Worm (Caenorhabditis elegans) whole organism, L4 larva: ENCODE measurements around the gene Y54F10AR.1.

Experiments
- F37D6.2 ChIP-seq: sonication (generic microtip); optimal IDR thresholded peaks from 2 replicates; lab custom pipeline; 2016; ENCODE audit warnings: mild to moderate bottlenecking, missing genetic modification characterization, missing compliant biosample characterization
- T26A8.4 ChIP-seq: fragments of 200-800 bp; sonication (Bioruptor generic); IDR thresholded peaks from 2 replicates; pipeline ENCODE4 v1.3.6; 2022; ENCODE audit warnings: missing genetic modification characterization, missing compliant biosample characterization
- Y105C5A.15 ChIP-seq: fragments of 200-800 bp; sonication (Bioruptor generic); IDR thresholded peaks from 2 replicates; pipeline ENCODE4 v1.3.6; 2022; ENCODE audit warnings: missing genetic modification characterization, missing compliant biosample characterization
- Y5F2A.4 ChIP-seq: fragments of 200-800 bp; sonication (Bioruptor generic); optimal IDR thresholded peaks from 2 replicates; lab custom pipeline; 2018; ENCODE audit warnings: mild to moderate bottlenecking, missing genetic modification characterization, missing compliant biosample characterization
- aha-1 ChIP-seq: fragments of 150-350 bp; peaks from one replicate; lab custom pipeline; 2014; ENCODE audit warnings: missing biosample characterization, missing genetic modification characterization
- ceh-20 ChIP-seq: fragments of 200-800 bp; sonication (Bioruptor generic); IDR thresholded peaks from 2 replicates; pipeline ENCODE4 v1.3.6; 2022; ENCODE audit warnings: missing genetic modification reagents, missing genetic modification characterization, missing compliant biosample characterization
- ceh-28 ChIP-seq: fragments of 150-350 bp; optimal IDR thresholded peaks from 2 replicates; lab custom pipeline; 2014; ENCODE audit warnings: missing biosample characterization, missing genetic modification reagents, missing genetic modification characterization
- ces-1 ChIP-seq: fragments of 150-350 bp; sonication (generic microtip); optimal IDR thresholded peaks from 4 replicates; lab custom pipeline; 2014; ENCODE audit warnings: missing biosample characterization, missing genetic modification reagents, missing genetic modification characterization
- ctbp-1 ChIP-seq: fragments of 200-800 bp; sonication (Bioruptor generic); IDR thresholded peaks from 2 replicates; pipeline ENCODE4 v1.3.6; 2022; ENCODE audit warnings: missing genetic modification reagents, missing genetic modification characterization, missing compliant biosample characterization
- daf-19 ChIP-seq: fragments of 200-800 bp; sonication (Bioruptor generic); conservative IDR thresholded peaks from 2 replicates; pipeline ENCODE4 v1.3.6; 2022; ENCODE audit warnings: missing genetic modification characterization, missing compliant biosample characterization
- dmd-6 ChIP-seq: fragments of 200-800 bp; sonication (Bioruptor generic); IDR thresholded peaks from 2 replicates; pipeline ENCODE4 v1.3.6; 2022; ENCODE audit warnings: missing genetic modification reagents, missing genetic modification characterization, missing compliant biosample characterization
- dpl-1 ChIP-seq: fragments of 150-350 bp; optimal IDR thresholded peaks from 2 replicates; lab custom pipeline; 2014; ENCODE audit warnings: missing biosample characterization, missing genetic modification reagents, missing genetic modification characterization
- duxl-1 ChIP-seq: sonication (generic microtip); optimal IDR thresholded peaks from 2 replicates; lab custom pipeline; 2016; ENCODE audit warnings: mild to moderate bottlenecking, missing genetic modification characterization, moderate library complexity, missing compliant biosample characterization; ENCODE audit not compliant: poor library complexity
- dve-1 ChIP-seq: sonication (generic microtip); optimal IDR thresholded peaks from 2 replicates; lab custom pipeline; 2017; ENCODE audit warnings: antibody characterized with exemption, mild to moderate bottlenecking, missing genetic modification characterization, missing compliant biosample characterization; ENCODE audit not compliant: insufficient read depth
- fkh-10 ChIP-seq: fragments of 150-350 bp; optimal IDR thresholded peaks from 2 replicates; lab custom pipeline; 2014; ENCODE audit warnings: missing biosample characterization, missing genetic modification reagents, missing genetic modification characterization
- fos-1 ChIP-seq: fragments of 150-350 bp; optimal IDR thresholded peaks from 2 replicates; lab custom pipeline; 2014; ENCODE audit warnings: missing biosample characterization, missing genetic modification characterization
- hif-1 ChIP-seq, 2 experiments: sonication (generic microtip); optimal IDR thresholded peaks; 2 replicates each; lab custom pipeline; 2016 to 2017; ENCODE audit warnings: missing compliant biosample characterization in 2 of 2, missing genetic modification characterization in 2 of 2, missing genetic modification reagents in 2 of 2, missing genotype in 2 of 2, mild to moderate bottlenecking in 1 of 2
- hlh-11 ChIP-seq: fragments of 200-800 bp; sonication (Bioruptor generic); optimal IDR thresholded peaks from 2 replicates; lab custom pipeline; 2018; ENCODE audit warnings: mild to moderate bottlenecking, missing genetic modification characterization, missing compliant biosample characterization
- hlh-30 ChIP-seq: sonication (generic microtip); optimal IDR thresholded peaks from 2 replicates; lab custom pipeline; 2017; ENCODE audit warnings: antibody characterized with exemption, mild to moderate bottlenecking, missing genetic modification characterization, missing compliant biosample characterization; ENCODE audit not compliant: insufficient read depth
- hmg-1.1 ChIP-seq: fragments of 200-800 bp; sonication (Bioruptor generic); IDR thresholded peaks from 2 replicates; pipeline ENCODE4 v1.3.6; 2022; ENCODE audit warnings: missing genetic modification reagents, missing genetic modification characterization, missing compliant biosample characterization
- lin-1 ChIP-seq: fragments of 200-800 bp; sonication (Bioruptor generic); IDR thresholded peaks from 2 replicates; pipeline ENCODE4 v1.3.6; 2022; ENCODE audit warnings: missing genetic modification reagents, missing genetic modification characterization, missing compliant biosample characterization
- lin-13 ChIP-seq: fragments of 150-350 bp; optimal IDR thresholded peaks from 2 replicates; lab custom pipeline; 2014; ENCODE audit warnings: missing biosample characterization, missing genetic modification reagents, missing genetic modification characterization
- lin-15B ChIP-seq: fragments of 150-350 bp; sonication (generic microtip); optimal IDR thresholded peaks from 3 replicates; lab custom pipeline; 2014; ENCODE audit warnings: missing biosample characterization, missing genetic modification characterization
- lin-38 ChIP-seq: fragments of 200-800 bp; sonication (Bioruptor generic); IDR thresholded peaks from 2 replicates; pipeline ENCODE4 v1.3.6; 2022; ENCODE audit warnings: missing genetic modification reagents, missing genetic modification characterization, missing compliant biosample characterization
- lsy-2 ChIP-seq, 2 experiments: fragments of 150-350 bp in 1 of 2; sonication (generic microtip) in 1 of 2; optimal IDR thresholded peaks; 2 replicates each; lab custom pipeline; 2014 to 2017; ENCODE audit warnings: missing biosample characterization in 2 of 2, missing genetic modification characterization in 2 of 2
- mdl-1 ChIP-seq, 2 experiments: fragments of 150-350 bp in 1 of 2; sonication (generic microtip) in 1 of 2; optimal IDR thresholded peaks; 2 replicates each; lab custom pipeline; 2014 to 2017; ENCODE audit warnings: missing biosample characterization in 2 of 2, missing genetic modification characterization in 2 of 2
- mep-1 ChIP-seq: fragments of 150-350 bp; sonication (generic microtip); optimal IDR thresholded peaks from 3 replicates; lab custom pipeline; 2014; ENCODE audit warnings: missing biosample characterization, missing genetic modification characterization
- mes-2 ChIP-seq: sonication (generic microtip); optimal IDR thresholded peaks from 2 replicates; lab custom pipeline; 2016; ENCODE audit warnings: missing genotype, mild to moderate bottlenecking, missing genetic modification characterization, missing compliant biosample characterization; ENCODE audit not compliant: poor library complexity, severe bottlenecking
- nhr-10 ChIP-seq: fragments of 150-350 bp; optimal IDR thresholded peaks from 2 replicates; lab custom pipeline; 2014; ENCODE audit warnings: missing biosample characterization, missing genetic modification characterization
- nhr-11 ChIP-seq: fragments of 150-350 bp; optimal IDR thresholded peaks from 2 replicates; lab custom pipeline; 2014; ENCODE audit warnings: missing biosample characterization, missing genetic modification characterization
- nhr-111 ChIP-seq: fragments of 200-800 bp; sonication (Bioruptor generic); optimal IDR thresholded peaks from 2 replicates; lab custom pipeline; 2018; ENCODE audit warnings: mild to moderate bottlenecking, missing genetic modification characterization, missing compliant biosample characterization
- nhr-25 ChIP-seq: sonication (generic microtip); optimal IDR thresholded peaks from 2 replicates; lab custom pipeline; 2017; ENCODE audit warnings: missing genetic modification characterization, mild to moderate bottlenecking, missing compliant biosample characterization, antibody characterized with exemption, moderate library complexity, borderline replicate concordance; ENCODE audit not compliant: insufficient read depth
- nhr-28 ChIP-seq: fragments of 150-350 bp; optimal IDR thresholded peaks from 2 replicates; lab custom pipeline; 2014; ENCODE audit warnings: missing biosample characterization, missing genetic modification characterization
- nhr-48 ChIP-seq: sonication (generic microtip); optimal IDR thresholded peaks from 2 replicates; lab custom pipeline; 2016; ENCODE audit warnings: mild to moderate bottlenecking, missing genetic modification characterization, missing compliant biosample characterization
- nhr-6 ChIP-seq: fragments of 150-350 bp; optimal IDR thresholded peaks from 2 replicates; lab custom pipeline; 2014; ENCODE audit warnings: missing biosample characterization, missing genetic modification characterization
- nhr-77 ChIP-seq: fragments of 150-350 bp; optimal IDR thresholded peaks from 2 replicates; lab custom pipeline; 2014; ENCODE audit warnings: missing biosample characterization, missing genetic modification characterization
- pqm-1 ChIP-seq: sonication (generic microtip); optimal IDR thresholded peaks from 2 replicates; lab custom pipeline; 2017; ENCODE audit warnings: missing biosample characterization, missing genetic modification characterization
- rbr-2 ChIP-seq: sonication (generic microtip); optimal IDR thresholded peaks from 2 replicates; lab custom pipeline; 2016; ENCODE audit warnings: missing genotype, missing genetic modification characterization, missing compliant biosample characterization
- skn-1 ChIP-seq: fragments of 150-350 bp; optimal IDR thresholded peaks from 2 replicates; lab custom pipeline; 2014; ENCODE audit warnings: missing biosample characterization, missing genetic modification characterization
- spr-1 ChIP-seq: sonication (generic microtip); optimal IDR thresholded peaks from 2 replicates; lab custom pipeline; 2016; ENCODE audit warnings: mild to moderate bottlenecking, missing genetic modification characterization, missing compliant biosample characterization
- spr-3 ChIP-seq: fragments of 200-800 bp; sonication (Bioruptor generic); optimal IDR thresholded peaks from 2 replicates; lab custom pipeline; 2018; ENCODE audit warnings: mild to moderate bottlenecking, missing genetic modification characterization, missing compliant biosample characterization
- vab-7 ChIP-seq: fragments of 200-800 bp; sonication (Bioruptor generic); IDR thresholded peaks from 2 replicates; pipeline ENCODE4 v1.3.6; 2022; ENCODE audit warnings: missing genetic modification reagents, missing genetic modification characterization, missing compliant biosample characterization
- zfp-3 ChIP-seq: fragments of 200-800 bp; sonication (Bioruptor generic); conservative IDR thresholded peaks from 2 replicates; pipeline ENCODE4 v1.3.6; 2022; ENCODE audit warnings: missing genetic modification reagents, missing genetic modification characterization, missing compliant biosample characterization
- ztf-11 ChIP-seq: fragments of 150-350 bp; optimal IDR thresholded peaks from 2 replicates; lab custom pipeline; 2014; ENCODE audit warnings: missing biosample characterization, missing genetic modification characterization

Y54F10AR.1 gene

ce11 chrIII:2578563-2578962 lies 3.1 kb upstream of the Y54F10AR.1 start (continued):
- TF ChIP-seq nhr-6 (peak; percentile 63), spr-3 (GFP tag; lab: Kevin White, UChicago) (no peak), nhr-10 (no peak), dve-1 (peak; percentile 85), dmd-6 (peak; percentile 31), duxl-1 (tag; lab: Kevin White, UChicago) (no peak), nhr-28 (tag; lab: Kevin White, UChicago) (peak; percentile 53), lsy-2 (tag; optimal IDR thresholded peaks at IDR 0.05; lab: Kevin White, UChicago) (peak in 1 of 2 experiments; percentile 82), Y5F2A.4 (no peak), ztf-11 (no peak), spr-1 (no peak), ceh-20 (GFP tag; lab: Robert Waterston, UW) (no peak), hlh-11 (tag; lab: Kevin White, UChicago) (peak; percentile 66), lin-15B (tag; lab: Kevin White, UChicago) (no peak)

- TF ChIP-seq mdl-1 (tag; optimal IDR thresholded peaks at IDR 0.05; lab: Kevin White, UChicago) (no peak), spr-3 (GFP tag; lab: Kevin White, UChicago) (no peak), T26A8.4 (no peak), daf-19 (GFP tag; lab: Robert Waterston, UW) (no peak), aha-1 (tag; lab: Kevin White, UChicago) (peak; percentile 52), nhr-111 (GFP tag; lab: Kevin White, UChicago) (no peak)
These were observed 2.5 kb upstream of the Y54F10AR.1 start for ce11 chrIII:2577982-2578381.

ce11 chrIII:2576360-2577259 lies 1.1 kb upstream of the Y54F10AR.1 start:
- TF ChIP-seq fos-1: no peak
- peak; percentile 65; the same call in 1 of the 2 replicates for TF ChIP-seq ceh-20 (GFP tag; lab: Robert Waterston, UW)
- peak; percentile 42 for TF ChIP-seq aha-1 (tag; lab: Kevin White, UChicago)
- TF ChIP-seq nhr-48: peak; percentile 11
- peak; percentile 5 for TF ChIP-seq nhr-77 (tag; lab: Kevin White, UChicago)
- peak; percentile 72 for TF ChIP-seq hlh-11 (tag; lab: Kevin White, UChicago)
- TF ChIP-seq nhr-11 (tag; lab: Kevin White, UChicago): peak; percentile 62
- no peak for TF ChIP-seq lin-1 (GFP tag; lab: Robert Waterston, UW)
- peak; percentile 56 for TF ChIP-seq dpl-1
- TF ChIP-seq nhr-111 (GFP tag; lab: Kevin White, UChicago): no peak
- peak; percentile 6 for TF ChIP-seq spr-1
- peak; percentile 66 for TF ChIP-seq hlh-30 (tag; lab: Kevin White, UChicago)
- TF ChIP-seq lin-38 (GFP tag; lab: Robert Waterston, UW): peak; percentile 50
- TF ChIP-seq mep-1 (tag; lab: Kevin White, UChicago): peak; percentile 84
- TF ChIP-seq fkh-10 (GFP tag; lab: Kevin White, UChicago): peak; percentile 9
- TF ChIP-seq lin-13: peak; percentile 62
- TF ChIP-seq Y105C5A.15 (GFP tag; lab: Robert Waterston, UW): no peak
- TF ChIP-seq lsy-2 (tag; optimal IDR thresholded peaks at IDR 0.05; lab: Kevin White, UChicago): peak; percentile 21 to 82
- TF ChIP-seq mdl-1 (tag; optimal IDR thresholded peaks at IDR 0.05; lab: Kevin White, UChicago): peak in 1 of 2 experiments; percentile 69
- TF ChIP-seq pqm-1 (tag; lab: Kevin White, UChicago): peak; percentile 37
- peak; percentile 16 for TF ChIP-seq nhr-6
- no peak for TF ChIP-seq nhr-25
- peak; percentile 59 for TF ChIP-seq F37D6.2 (tag; lab: Kevin White, UChicago)
- TF ChIP-seq nhr-28 (tag; lab: Kevin White, UChicago): peak; percentile 52
- TF ChIP-seq rbr-2: peak; percentile 75
- TF ChIP-seq hmg-1.1 (GFP tag; lab: Robert Waterston, UW): peak; percentile 74
- peak; percentile 67 for TF ChIP-seq ceh-28
- TF ChIP-seq dmd-6: peak; percentile 51
- TF ChIP-seq mes-2 (tag; lab: Kevin White, UChicago): peak; percentile 39
- TF ChIP-seq hif-1 (tag; optimal IDR thresholded peaks at IDR 0.05; lab: Kevin White, UChicago): peak in 1 of 2 experiments; percentile 59
- TF ChIP-seq zfp-3 (GFP tag; lab: Robert Waterston, UW): no peak
- TF ChIP-seq vab-7 (GFP tag; lab: Robert Waterston, UW): no peak
- no peak for TF ChIP-seq skn-1 (tag; lab: Kevin White, UChicago)
- peak; percentile 30; the same call in 1 of the 2 replicates for TF ChIP-seq ctbp-1 (GFP tag; lab: Robert Waterston, UW)
- TF ChIP-seq ces-1: peak; percentile 8
